Worm (Caenorhabditis elegans) whole organism, young adult: ENCODE data around the gene T20B12.3.

Source experiments
- Y53F4B.3 ChIP-seq: fragments of 200-800 bp; sonication (Bioruptor generic); IDR thresholded peaks from 2 replicates; pipeline ENCODE4 v1.3.6; 2022; ENCODE audit warnings: missing genetic modification reagents, missing genetic modification characterization, missing compliant biosample characterization
- attf-6 ChIP-seq: fragments of 200-800 bp; sonication (Bioruptor generic); IDR thresholded peaks from 2 replicates; pipeline ENCODE4 v1.3.6; 2022; ENCODE audit warnings: missing genetic modification reagents, missing genetic modification characterization, missing compliant biosample characterization
- tlf-1 ChIP-seq: fragments of 200-800 bp; sonication (Bioruptor generic); optimal IDR thresholded peaks from 2 replicates; lab custom pipeline; 2018; ENCODE audit warnings: mild to moderate bottlenecking, missing genetic modification characterization, missing compliant biosample characterization
- unc-130 ChIP-seq: sonication (generic microtip); optimal IDR thresholded peaks from 2 replicates; lab custom pipeline; 2016; ENCODE audit warnings: missing genetic modification reagents, missing genetic modification characterization, missing compliant biosample characterization

ce11 chrIII:7339138-7339537 is 42.8 kb upstream of the T20B12.3 start:
- TF ChIP-seq attf-6 (GFP tag; lab: Robert Waterston, UW): no peak
- no peak for TF ChIP-seq unc-130 (GFP tag; lab: Kevin White, UChicago)
- TF ChIP-seq tlf-1 (GFP tag; lab: Kevin White, UChicago): no peak
- no peak for TF ChIP-seq Y53F4B.3 (GFP tag; lab: Robert Waterston, UW)
